Fruit fly (Drosophila melanogaster): ENCODE measurements around the gene GstD10.

DNA sequence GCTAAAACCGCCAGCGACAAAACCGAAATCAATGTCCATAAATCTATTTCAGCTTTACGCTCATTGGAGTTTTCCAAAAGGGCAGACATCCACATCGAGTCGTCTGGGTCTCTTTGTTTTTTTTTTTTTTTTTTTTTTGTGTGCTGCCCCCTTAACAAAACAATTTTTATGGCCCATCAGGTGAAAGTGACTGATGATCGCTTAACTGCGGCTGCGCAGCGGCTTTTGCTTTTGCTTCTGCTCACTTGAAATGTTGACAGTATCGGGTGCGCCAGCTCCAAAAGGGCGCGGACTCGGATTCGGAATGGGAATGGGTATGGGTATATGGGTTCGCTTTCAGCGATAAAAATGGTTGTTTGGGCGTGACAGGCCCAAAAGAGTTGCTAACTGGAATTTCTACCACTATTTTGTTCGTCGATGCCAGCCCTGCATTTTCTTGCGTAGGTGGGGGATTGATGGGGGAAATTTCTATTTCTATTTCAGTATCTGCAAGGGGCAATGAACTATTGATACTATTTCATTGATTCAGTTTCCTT lies 3.5 kb downstream of the GstD10 start:
- TF ChIP-seq usp (GFP tag; optimal IDR thresholded peaks at IDR 0.05) (no peak), h (GFP tag; optimal IDR thresholded peaks at IDR 0.05) (no peak), Dfd (GFP tag; optimal IDR thresholded peaks at IDR 0.05) (no peak), dmrt93B (GFP tag; optimal IDR thresholded peaks at IDR 0.05) (no peak), Vsx2 (GFP tag; optimal IDR thresholded peaks at IDR 0.05; ENCODE audit: partially characterized antibody) (no peak), jim (GFP tag; optimal IDR thresholded peaks at IDR 0.05) (no peak), dsf (GFP tag; optimal IDR thresholded peaks at IDR 0.05; ENCODE audit: borderline replicate concordance) (no peak), Abd-B (GFP tag; optimal IDR thresholded peaks at IDR 0.05) (no peak), psq (GFP tag; optimal IDR thresholded peaks at IDR 0.05) (no peak)
